Fruit fly (Drosophila melanogaster): ENCODE measurements around the gene CG42371.

The CG42371 gene

DNA sequence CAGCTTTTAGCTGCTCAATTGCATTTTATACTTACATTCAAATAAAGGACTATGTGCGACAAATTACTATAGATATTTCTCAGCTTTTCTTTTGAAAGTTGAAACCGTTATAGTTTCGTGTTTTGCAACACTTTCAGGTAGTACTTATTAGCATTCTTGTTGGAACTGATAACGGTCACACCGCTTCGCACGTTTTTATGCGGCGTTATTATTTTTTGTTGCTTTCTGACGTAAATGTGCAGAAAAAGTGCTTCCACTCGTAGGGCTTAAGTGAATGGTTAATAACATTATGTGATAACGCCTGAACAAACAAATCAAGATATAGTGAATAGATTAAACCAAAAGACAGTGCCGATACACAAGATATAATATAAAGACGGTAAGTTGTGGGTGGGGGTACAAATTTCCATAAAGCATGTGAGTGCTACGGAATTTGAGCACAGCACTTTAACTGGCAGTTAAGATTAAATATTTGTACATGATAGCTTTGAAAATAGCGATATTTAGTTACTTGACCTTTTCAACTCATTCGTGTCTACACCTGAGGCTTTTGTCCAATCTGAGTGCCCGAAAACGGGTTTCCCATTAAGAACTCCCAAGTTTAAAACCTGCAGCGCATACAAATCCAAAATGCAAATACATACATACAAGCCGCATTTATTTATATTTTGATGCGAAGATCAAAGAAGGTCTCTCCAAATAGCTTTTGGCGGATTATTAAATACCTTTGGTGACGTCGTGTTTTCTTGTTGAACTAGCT lies 3.7 kb upstream of the CG42371 start, which contains the start of gene papi (continued):
- peak; percentile 19 for TF ChIP-seq scrt (GFP tag; optimal IDR thresholded peaks at IDR 0.05)
- no peak for TF ChIP-seq kni (GFP tag; optimal IDR thresholded peaks at IDR 0.05)
- no peak for TF ChIP-seq chn (GFP tag; optimal IDR thresholded peaks at IDR 0.05)
- no peak for TF ChIP-seq h (optimal IDR thresholded peaks at IDR 0.05)
- TF ChIP-seq CG1529 (GFP tag; optimal IDR thresholded peaks at IDR 0.05) = no peak
- TF ChIP-seq CG2120 (GFP tag; optimal IDR thresholded peaks at IDR 0.05) = peak; percentile 38
- peak in 1 of 2 experiments; percentile 14 for TF ChIP-seq crp (GFP tag; optimal IDR thresholded peaks at IDR 0.05)
- TF ChIP-seq Ets97D (GFP tag; optimal IDR thresholded peaks at IDR 0.05) = peak; percentile 31
- TF ChIP-seq CG13894 (tag; optimal IDR thresholded peaks at IDR 0.05) = peak; percentile 21
- TF ChIP-seq YL-1 (GFP tag; optimal IDR thresholded peaks at IDR 0.05) = peak; percentile 71
- TF ChIP-seq pzg (GFP tag; optimal IDR thresholded peaks at IDR 0.05) = peak; percentile 67
- no peak for TF ChIP-seq crol (GFP tag; IDR thresholded peaks at IDR 0.05)
- no peak for TF ChIP-seq MTF-1 (GFP tag; optimal IDR thresholded peaks at IDR 0.05; ENCODE audit: borderline replicate concordance)
- peak; percentile 98 for TF ChIP-seq Myb (GFP tag; optimal IDR thresholded peaks at IDR 0.05)
- no peak for TF ChIP-seq CG3407 (GFP tag; optimal IDR thresholded peaks at IDR 0.05)
- no peak for TF ChIP-seq HLHmδ (GFP tag; optimal IDR thresholded peaks at IDR 0.05)
- TF ChIP-seq lbe (GFP tag; optimal IDR thresholded peaks at IDR 0.05) = peak; percentile 31
- 0 out of 3 replicates have a peak, but pooled peaks have one; percentile 13 for TF ChIP-seq HLH4C (GFP tag; IDR thresholded peaks at IDR 0.05; ENCODE audit: partially characterized antibody)
- TF ChIP-seq CG13287 (GFP tag; IDR thresholded peaks at IDR 0.05; ENCODE audit: partially characterized antibody) = 0 out of 2 replicates have a peak, but pooled peaks have one; percentile 15
- peak; percentile 20 for TF ChIP-seq BEAF-32 (GFP tag; optimal IDR thresholded peaks at IDR 0.05)
- no peak for TF ChIP-seq CG17361 (GFP tag; IDR thresholded peaks at IDR 0.05)
- TF ChIP-seq CG2712 (tag; optimal IDR thresholded peaks at IDR 0.05) = no peak
- peak; percentile 5 for TF ChIP-seq CG15514 (GFP tag; optimal IDR thresholded peaks at IDR 0.05)
- TF ChIP-seq CG11456 (GFP tag; IDR thresholded peaks at IDR 0.05) = no peak
- no peak for TF ChIP-seq E2f1 (GFP tag; IDR thresholded peaks at IDR 0.05)
- no peak for TF ChIP-seq CG8388 (GFP tag; optimal IDR thresholded peaks at IDR 0.05)
- TF ChIP-seq H2.0 (GFP tag; IDR thresholded peaks at IDR 0.05) = no peak
- 0 out of 2 replicates have a peak, but pooled peaks have one; percentile 38 for TF ChIP-seq CG4360 (GFP tag; IDR thresholded peaks at IDR 0.05)
- TF ChIP-seq Max (GFP tag; optimal IDR thresholded peaks at IDR 0.05) = peak; percentile 69
- no peak for TF ChIP-seq bigmax (GFP tag; optimal IDR thresholded peaks at IDR 0.05)
- TF ChIP-seq dm (GFP tag; optimal IDR thresholded peaks at IDR 0.05) = peak; percentile 67
- TF ChIP-seq CG4617 (GFP tag; optimal IDR thresholded peaks at IDR 0.05; ENCODE audit: borderline replicate concordance) = peak; percentile 47
- peak; percentile 38 for TF ChIP-seq CG10543 (GFP tag; optimal IDR thresholded peaks at IDR 0.05)
- TF ChIP-seq CG9437 (GFP tag; optimal IDR thresholded peaks at IDR 0.05) = peak; percentile 27
- TF ChIP-seq CG17385 (GFP tag; optimal IDR thresholded peaks at IDR 0.05) = peak; percentile 27
- TF ChIP-seq CG6175 (GFP tag; IDR thresholded peaks at IDR 0.05) = no peak
- TF ChIP-seq Pdp1 (GFP tag; optimal IDR thresholded peaks at IDR 0.05) = peak in 1 of 2 experiments; percentile 91
- TF ChIP-seq phol (tag; optimal IDR thresholded peaks at IDR 0.05) = peak; percentile 3
- TF ChIP-seq Doc3 (GFP tag; IDR thresholded peaks at IDR 0.05; ENCODE audit: partially characterized antibody) = no peak
- peak; percentile 22 for TF ChIP-seq Sin3A (optimal IDR thresholded peaks at IDR 0.05)
- no peak for TF ChIP-seq CG33213 (GFP tag; optimal IDR thresholded peaks at IDR 0.05)
- TF ChIP-seq CG31441 (GFP tag; IDR thresholded peaks at IDR 0.05) = no peak
- TF ChIP-seq HmgZ (tag; optimal IDR thresholded peaks at IDR 0.05) = peak; percentile 52
- peak; percentile 66 for TF ChIP-seq cwo (GFP tag; optimal IDR thresholded peaks at IDR 0.05)
- no peak for TF ChIP-seq Hsf (GFP tag; optimal IDR thresholded peaks at IDR 0.05)
- no peak for TF ChIP-seq CG14667 (GFP tag; IDR thresholded peaks at IDR 0.05)
- TF ChIP-seq Ada2b (GFP tag; IDR thresholded peaks at IDR 0.05) = no peak
- TF ChIP-seq wek (GFP tag; optimal IDR thresholded peaks at IDR 0.05) = no peak
- TF ChIP-seq Asciz (GFP tag; optimal IDR thresholded peaks at IDR 0.05) = no peak

All from whole organism, embryonic.